Fruit fly (Drosophila melanogaster): ENCODE data around the gene Inx2.

Inx2 gene

DNA sequence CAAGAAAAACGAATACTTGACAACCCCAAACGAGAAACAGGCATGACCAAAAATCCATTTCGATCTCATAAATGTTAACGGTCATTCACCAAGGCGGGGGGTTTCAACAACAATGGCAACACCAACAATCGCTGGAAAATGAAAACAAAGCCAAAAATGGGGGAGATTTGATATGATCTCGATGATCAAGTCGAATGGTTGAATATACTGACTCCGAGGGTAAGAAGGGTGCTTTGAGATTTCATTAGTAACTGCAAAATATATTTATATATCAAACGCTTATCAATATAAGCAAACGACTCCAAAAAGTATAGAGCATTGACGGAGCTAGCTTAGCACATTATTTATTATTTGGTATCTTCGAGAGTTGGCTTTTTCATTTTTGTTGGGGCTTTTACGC, 8.4 kb upstream of the Inx2 start (continued):
- TF ChIP-seq CG13424 (tag; optimal IDR thresholded peaks at IDR 0.05) (no peak), CG4328 (GFP tag; optimal IDR thresholded peaks at IDR 0.05) (no peak), hbn (GFP tag; IDR thresholded peaks at IDR 0.05; ENCODE audit: partially characterized antibody) (no peak), wor (GFP tag; IDR thresholded peaks at IDR 0.05) (no peak), kni (GFP tag; optimal IDR thresholded peaks at IDR 0.05) (peak; percentile 28), CG17385 (GFP tag; optimal IDR thresholded peaks at IDR 0.05) (peak; percentile 8), kah (GFP tag; optimal IDR thresholded peaks at IDR 0.05) (no peak), ems (GFP tag; optimal IDR thresholded peaks at IDR 0.05) (no peak), CG12155 (GFP tag; optimal IDR thresholded peaks at IDR 0.05) (no peak), CG2889 (GFP tag; IDR thresholded peaks at IDR 0.05) (no peak), unc-4 (GFP tag; IDR thresholded peaks at IDR 0.05; ENCODE audit: partially characterized antibody) (no peak), CG32532 (GFP tag; IDR thresholded peaks at IDR 0.05) (no peak), Dll (GFP tag; IDR thresholded peaks at IDR 0.05; ENCODE audit: partially characterized antibody) (no peak), CG15269 (tag; optimal IDR thresholded peaks at IDR 0.05) (peak; percentile 5), HHEX (GFP tag; optimal IDR thresholded peaks at IDR 0.05) (no peak), bsh (GFP tag; optimal IDR thresholded peaks at IDR 0.05) (peak in 1 of 2 experiments; percentile 28), Mes4 (GFP tag; optimal IDR thresholded peaks at IDR 0.05) (no peak), CG15479 (GFP tag; optimal IDR thresholded peaks at IDR 0.05) (no peak), CG17359 (tag; optimal IDR thresholded peaks at IDR 0.05) (no peak), CG4282 (GFP tag; optimal IDR thresholded peaks at IDR 0.05) (no peak), Vsx1 (GFP tag; optimal IDR thresholded peaks at IDR 0.05) (no peak), amos (GFP tag; IDR thresholded peaks at IDR 0.05; ENCODE audit: partially characterized antibody) (no peak), Hr51 (GFP tag; optimal IDR thresholded peaks at IDR 0.05) (no peak), CG15601 (tag; optimal IDR thresholded peaks at IDR 0.05) (peak; percentile 12), luna (GFP tag; optimal IDR thresholded peaks at IDR 0.05) (no peak), CG1529 (GFP tag; optimal IDR thresholded peaks at IDR 0.05) (no peak), Dp (GFP tag; optimal IDR thresholded peaks at IDR 0.05) (no peak), chn (GFP tag; optimal IDR thresholded peaks at IDR 0.05) (no peak), zen2 (GFP tag; IDR thresholded peaks at IDR 0.05; ENCODE audit: partially characterized antibody) (no peak), CG6813 (GFP tag; optimal IDR thresholded peaks at IDR 0.05) (no peak), CG1233 (GFP tag; optimal IDR thresholded peaks at IDR 0.05) (no peak), fd102C (GFP tag; optimal IDR thresholded peaks at IDR 0.05) (no peak), sob (GFP tag; IDR thresholded peaks at IDR 0.05) (no peak), lola (GFP tag; optimal IDR thresholded peaks at IDR 0.05) (no peak), Myb (GFP tag; optimal IDR thresholded peaks at IDR 0.05) (no peak), CG8359 (GFP tag; optimal IDR thresholded peaks at IDR 0.05; ENCODE audit: borderline replicate concordance) (no peak), CG8924 (tag; optimal IDR thresholded peaks at IDR 0.05) (no peak), Pdp1 (GFP tag; optimal IDR thresholded peaks at IDR 0.05) (no peak), br (optimal IDR thresholded peaks at IDR 0.05) (no peak), CG2129 (GFP tag; IDR thresholded peaks at IDR 0.05; ENCODE audit: partially characterized antibody) (no peak), CG3281 (GFP tag; optimal IDR thresholded peaks at IDR 0.05) (no peak), Mrtf (GFP tag; IDR thresholded peaks at IDR 0.05) (no peak), NFAT (GFP tag; IDR thresholded peaks at IDR 0.05) (no peak), CG6272 (GFP tag; IDR thresholded peaks at IDR 0.05) (no peak), aop (GFP tag; IDR thresholded peaks at IDR 0.05) (no peak), CG12071 (GFP tag; optimal IDR thresholded peaks at IDR 0.05) (no peak), h (optimal IDR thresholded peaks at IDR 0.05) (no peak), bab2 (GFP tag; optimal IDR thresholded peaks at IDR 0.05) (no peak), CG8089 (GFP tag; optimal IDR thresholded peaks at IDR 0.05) (no peak), eve (GFP tag; optimal IDR thresholded peaks at IDR 0.05) (peak in 1 of 2 experiments; percentile 38), CG2120 (GFP tag; optimal IDR thresholded peaks at IDR 0.05) (peak; percentile 27)
